Worm (Caenorhabditis elegans) whole organism, mixed stage, embryonic: ENCODE measurements around the gene srv-8.

Experiments
- blmp-1 ChIP-seq: fragments of 150-350 bp; optimal IDR thresholded peaks from 2 replicates; lab custom pipeline; 2014; ENCODE audit warnings: missing biosample characterization, missing genetic modification characterization
- elt-3 ChIP-seq: fragments of 150-350 bp; optimal IDR thresholded peaks from 2 replicates; lab custom pipeline; 2014; ENCODE audit warnings: missing biosample characterization, missing genetic modification characterization
- lin-13 ChIP-seq: fragments of 150-350 bp; optimal IDR thresholded peaks from 2 replicates; lab custom pipeline; 2014; ENCODE audit warnings: missing biosample characterization, missing genetic modification characterization
- lsy-2 ChIP-seq: fragments of 150-350 bp; optimal IDR thresholded peaks from 2 replicates; lab custom pipeline; 2014; ENCODE audit warnings: missing biosample characterization, missing genetic modification characterization
- nhr-12 ChIP-seq: fragments of 150-350 bp; optimal IDR thresholded peaks from 2 replicates; lab custom pipeline; 2014; ENCODE audit warnings: missing biosample characterization, missing genetic modification characterization
- nhr-237 ChIP-seq: fragments of 150-350 bp; optimal IDR thresholded peaks from 2 replicates; lab custom pipeline; 2014; ENCODE audit warnings: missing biosample characterization, missing genetic modification characterization
- nhr-28 ChIP-seq: fragments of 150-350 bp; optimal IDR thresholded peaks from 2 replicates; lab custom pipeline; 2014; ENCODE audit warnings: missing biosample characterization, missing genetic modification characterization
- pha-4 ChIP-seq: fragments of 150-350 bp; optimal IDR thresholded peaks from 2 replicates; lab custom pipeline; 2018; ENCODE audit warnings: missing biosample characterization, missing genetic modification reagents, missing genetic modification characterization
- unc-39 ChIP-seq: fragments of 150-350 bp; optimal IDR thresholded peaks from 2 replicates; lab custom pipeline; 2014; ENCODE audit warnings: missing biosample characterization, missing genetic modification characterization
- unc-62 ChIP-seq: fragments of 150-350 bp; optimal IDR thresholded peaks from 2 replicates; lab custom pipeline; 2014; ENCODE audit warnings: missing biosample characterization, missing genetic modification reagents, missing genetic modification characterization
- ztf-11 ChIP-seq: fragments of 150-350 bp; optimal IDR thresholded peaks from 2 replicates; lab custom pipeline; 2014; ENCODE audit warnings: missing biosample characterization, missing genetic modification characterization

DNA sequence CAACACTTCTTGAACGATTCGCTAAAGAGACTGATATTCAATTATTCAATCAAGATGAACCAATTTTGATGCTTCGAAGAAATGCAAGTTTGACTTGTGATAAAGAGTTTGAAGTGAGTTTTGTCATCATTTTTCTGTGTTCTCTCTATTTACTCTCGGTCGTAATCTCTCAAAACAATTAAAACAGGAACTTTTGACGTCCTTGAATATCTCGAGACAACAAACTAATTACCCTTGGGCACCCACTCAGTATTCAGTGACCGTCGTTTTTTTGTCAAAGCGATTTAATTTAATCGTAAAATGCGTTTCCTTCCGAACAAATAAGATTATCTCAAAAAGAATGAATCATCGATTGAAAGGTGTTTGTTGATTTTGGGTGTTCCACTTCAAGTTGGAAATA, 43.6 kb upstream of the srv-8 start:
- no peak for TF ChIP-seq lin-13 (tag; lab: Kevin White, UChicago)
- no peak for TF ChIP-seq pha-4 (tag; lab: Kevin White, UChicago)
- no peak for TF ChIP-seq nhr-28
- no peak for TF ChIP-seq blmp-1 (tag; lab: Kevin White, UChicago)
- TF ChIP-seq nhr-12 (tag; lab: Kevin White, UChicago), result no peak
- TF ChIP-seq unc-39, result no peak
- TF ChIP-seq unc-62 (GFP tag; lab: Kevin White, UChicago), result no peak
- no peak for TF ChIP-seq nhr-237 (tag; lab: Kevin White, UChicago)
- no peak for TF ChIP-seq lsy-2 (tag; lab: Kevin White, UChicago)
- TF ChIP-seq ztf-11, result no peak
- TF ChIP-seq elt-3 (tag; lab: Kevin White, UChicago), result no peak
